Worm (Caenorhabditis elegans): ENCODE data around the gene C50F4.9.

C50F4.9 gene

ce11 chrV:9546860-9547269, 22.9 kb upstream of the C50F4.9 start, which contains the start of gene his-37:
TSS of gene his-37 (plus strand) at chrV:9547105.
- TF ChIP-seq ref-1 (GFP tag; conservative IDR thresholded peaks at IDR 0.05) (no peak), klf-2 (GFP tag; conservative IDR thresholded peaks at IDR 0.05) (no peak), cog-1 (tag; optimal IDR thresholded peaks at IDR 0.05) (peak; percentile 93), ztf-23 (GFP tag; IDR thresholded peaks at IDR 0.05) (peak; percentile 83), flt-1 (GFP tag; IDR thresholded peaks at IDR 0.05) (peak; percentile 81), tab-1 (GFP tag; IDR thresholded peaks at IDR 0.05) (peak; percentile 50; the same call in 1 of the 2 replicates)

ce11 chrV:9546042-9546581, 22.1 kb upstream of the C50F4.9 start, which contains the start of gene C50F4.6:
TSS of gene C50F4.6 (plus strand) at chrV:9546092.
- TF ChIP-seq ztf-29 (GFP tag; IDR thresholded peaks at IDR 0.05), result no peak
- no peak for TF ChIP-seq ref-1 (GFP tag; conservative IDR thresholded peaks at IDR 0.05)
- TF ChIP-seq cog-1 (tag; optimal IDR thresholded peaks at IDR 0.05), result no peak
- no peak for TF ChIP-seq tab-1 (GFP tag; IDR thresholded peaks at IDR 0.05)

ce11 chrV:9545238-9545709, 21.3 kb upstream of the C50F4.9 start, which contains the start of the genes his-35 and his-41:
TSS of gene his-35 (minus strand) at chrV:9545288.
TSS of gene his-41 (plus strand) at chrV:9545536.
- TF ChIP-seq med-1 (GFP tag; optimal IDR thresholded peaks at IDR 0.05; ENCODE audit: insufficient read depth), result no peak
- TF ChIP-seq ztf-23 (GFP tag; IDR thresholded peaks at IDR 0.05), result no peak; the same call in 1 of the 2 replicates
- TF ChIP-seq klf-2 (GFP tag; conservative IDR thresholded peaks at IDR 0.05), result no peak
- 0 out of 2 replicates have a peak, but pooled peaks have one; percentile 9 for TF ChIP-seq flt-1 (GFP tag; IDR thresholded peaks at IDR 0.05)
- TF ChIP-seq tab-1 (GFP tag; IDR thresholded peaks at IDR 0.05), result no peak
- TF ChIP-seq ref-1 (GFP tag; conservative IDR thresholded peaks at IDR 0.05), result no peak
- TF ChIP-seq T22C8.4 (GFP tag; IDR thresholded peaks at IDR 0.05), result peak; percentile 46
- TF ChIP-seq cog-1 (tag; optimal IDR thresholded peaks at IDR 0.05), result no peak
- 0 out of 2 replicates have a peak, but pooled peaks have one; percentile 20 for TF ChIP-seq ztf-29 (GFP tag; IDR thresholded peaks at IDR 0.05)

ce11 chrV:9544176-9544632, 20.2 kb upstream of the C50F4.9 start, which contains the start of gene mdf-1:
TSS of gene mdf-1 (minus strand) at chrV:9544226.
- TF ChIP-seq flt-1 (GFP tag; IDR thresholded peaks at IDR 0.05) (0 out of 2 replicates have a peak, but pooled peaks have one; percentile 52), T22C8.4 (GFP tag; IDR thresholded peaks at IDR 0.05) (no peak), ztf-29 (GFP tag; IDR thresholded peaks at IDR 0.05) (no peak), klf-2 (GFP tag; conservative IDR thresholded peaks at IDR 0.05) (0 out of 2 replicates have a peak, but pooled peaks have one; percentile 35), ztf-23 (GFP tag; IDR thresholded peaks at IDR 0.05) (peak; percentile 67; the same call in 1 of the 2 replicates), ref-1 (GFP tag; conservative IDR thresholded peaks at IDR 0.05) (0 out of 2 replicates have a peak, but pooled peaks have one; percentile 33), med-1 (GFP tag; optimal IDR thresholded peaks at IDR 0.05; ENCODE audit: insufficient read depth) (peak; percentile 28), cog-1 (tag; optimal IDR thresholded peaks at IDR 0.05) (no peak), tab-1 (GFP tag; IDR thresholded peaks at IDR 0.05) (no peak)

ce11 chrV:9541506-9541905, 17.5 kb upstream of the C50F4.9 start, which contains the start of gene C50F4.16:
TSS of gene C50F4.16 (minus strand) at chrV:9541606.
- TF ChIP-seq ref-1 (GFP tag; conservative IDR thresholded peaks at IDR 0.05) (no peak), flt-1 (GFP tag; IDR thresholded peaks at IDR 0.05) (no peak), ztf-29 (GFP tag; IDR thresholded peaks at IDR 0.05) (no peak), tab-1 (GFP tag; IDR thresholded peaks at IDR 0.05) (no peak), med-1 (GFP tag; optimal IDR thresholded peaks at IDR 0.05; ENCODE audit: insufficient read depth) (no peak), cog-1 (tag; optimal IDR thresholded peaks at IDR 0.05) (no peak), T22C8.4 (GFP tag; IDR thresholded peaks at IDR 0.05) (no peak), ztf-23 (GFP tag; IDR thresholded peaks at IDR 0.05) (no peak), klf-2 (GFP tag; conservative IDR thresholded peaks at IDR 0.05) (no peak)

ce11 chrV:9539638-9540037, 15.6 kb upstream of the C50F4.9 start, which contains the start of gene C50F4.12:
TSS of gene C50F4.12 (minus strand) at chrV:9539738.
- no peak for TF ChIP-seq flt-1 (GFP tag; IDR thresholded peaks at IDR 0.05)
- TF ChIP-seq cog-1 (tag; optimal IDR thresholded peaks at IDR 0.05), result no peak
- TF ChIP-seq ztf-23 (GFP tag; IDR thresholded peaks at IDR 0.05), result no peak
- no peak for TF ChIP-seq ref-1 (GFP tag; conservative IDR thresholded peaks at IDR 0.05)
- TF ChIP-seq tab-1 (GFP tag; IDR thresholded peaks at IDR 0.05), result no peak
- no peak for TF ChIP-seq T22C8.4 (GFP tag; IDR thresholded peaks at IDR 0.05)
- TF ChIP-seq med-1 (GFP tag; optimal IDR thresholded peaks at IDR 0.05; ENCODE audit: insufficient read depth), result no peak
- TF ChIP-seq klf-2 (GFP tag; conservative IDR thresholded peaks at IDR 0.05), result no peak
- no peak for TF ChIP-seq ztf-29 (GFP tag; IDR thresholded peaks at IDR 0.05)

- TF ChIP-seq ztf-23 (GFP tag; IDR thresholded peaks at IDR 0.05) (0 out of 2 replicates have a peak, but pooled peaks have one; percentile 15), flt-1 (GFP tag; IDR thresholded peaks at IDR 0.05) (no peak)
These were observed 12.5 kb upstream of the C50F4.9 start, which contains the start of gene C50F4.4 for ce11 chrV:9536505-9536904. TSS of gene C50F4.4 (plus strand) at chrV:9536771.

- TF ChIP-seq T22C8.4 (GFP tag; IDR thresholded peaks at IDR 0.05) (no peak), ref-1 (GFP tag; conservative IDR thresholded peaks at IDR 0.05) (no peak), tab-1 (GFP tag; IDR thresholded peaks at IDR 0.05) (no peak), ztf-23 (GFP tag; IDR thresholded peaks at IDR 0.05) (no peak), klf-2 (GFP tag; conservative IDR thresholded peaks at IDR 0.05) (no peak), med-1 (GFP tag; optimal IDR thresholded peaks at IDR 0.05; ENCODE audit: insufficient read depth) (no peak), flt-1 (GFP tag; IDR thresholded peaks at IDR 0.05) (no peak), ztf-29 (GFP tag; IDR thresholded peaks at IDR 0.05) (no peak), cog-1 (tag; optimal IDR thresholded peaks at IDR 0.05) (no peak)
These were observed 10.6 kb upstream of the C50F4.9 start, which contains the start of gene tag-329 for ce11 chrV:9534621-9535020. TSS of gene tag-329 (plus strand) at chrV:9534921.

ce11 chrV:9531477-9531876, 7.5 kb upstream of the C50F4.9 start, which contains the start of the genes C50F4.10 and pfk-1.2:
TSS of gene C50F4.10 (minus strand) at chrV:9531577.
TSS of gene pfk-1.2 (plus strand) at chrV:9531801.
- TF ChIP-seq tab-1 (GFP tag; IDR thresholded peaks at IDR 0.05) (no peak), flt-1 (GFP tag; IDR thresholded peaks at IDR 0.05) (no peak), cog-1 (tag; optimal IDR thresholded peaks at IDR 0.05) (no peak), T22C8.4 (GFP tag; IDR thresholded peaks at IDR 0.05) (no peak), klf-2 (GFP tag; conservative IDR thresholded peaks at IDR 0.05) (no peak), med-1 (GFP tag; optimal IDR thresholded peaks at IDR 0.05; ENCODE audit: insufficient read depth) (no peak), ref-1 (GFP tag; conservative IDR thresholded peaks at IDR 0.05) (no peak), ztf-29 (GFP tag; IDR thresholded peaks at IDR 0.05) (no peak), ztf-23 (GFP tag; IDR thresholded peaks at IDR 0.05) (no peak)
